Fruit fly (Drosophila melanogaster) whole organism, embryonic: ENCODE results near the gene CG43448.

Experiments
- Bgb ChIP-seq: fragments of 200-800 bp; sonication (Bioruptor generic); IDR thresholded peaks from 2 replicates; pipeline ENCODE4 v1.3.6; 2022; ENCODE audit warnings: missing biosample characterization, missing genetic modification characterization; ENCODE audit not compliant: partially characterized antibody
- Bteb2 ChIP-seq: fragments of 200-800 bp; sonication (Bioruptor generic); optimal IDR thresholded peaks from 2 replicates; lab custom pipeline; 2016; ENCODE audit warnings: missing biosample characterization, missing genetic modification characterization
- CG10267 ChIP-seq: fragments of 200-800 bp; sonication (Bioruptor generic); optimal IDR thresholded peaks from 2 replicates; lab custom pipeline; 2018; ENCODE audit warnings: missing biosample characterization, mild to moderate bottlenecking, missing genetic modification characterization, moderate library complexity
- CG11398 ChIP-seq: fragments of 200-800 bp; sonication (Bioruptor generic); optimal IDR thresholded peaks from 2 replicates; lab custom pipeline; 2016; ENCODE audit warnings: missing biosample characterization, missing genetic modification characterization
- CG12071 ChIP-seq: fragments of 200-800 bp; sonication (Bioruptor generic); optimal IDR thresholded peaks from 3 replicates; lab custom pipeline; 2018; ENCODE audit warnings: missing biosample characterization, mild to moderate bottlenecking, missing genetic modification characterization
- CG13296 ChIP-seq: fragments of 200-800 bp; sonication (Bioruptor generic); optimal IDR thresholded peaks from 3 replicates; lab custom pipeline; 2018; ENCODE audit warnings: missing biosample characterization, mild to moderate bottlenecking, missing genetic modification characterization
- CG1647 ChIP-seq: fragments of 200-800 bp; sonication (Bioruptor generic); optimal IDR thresholded peaks from 3 replicates; lab custom pipeline; 2016; ENCODE audit warnings: missing biosample characterization, missing genetic modification characterization
- CG2202 ChIP-seq: fragments of 200-800 bp; sonication (Bioruptor generic); optimal IDR thresholded peaks from 2 replicates; lab custom pipeline; 2018; ENCODE audit warnings: missing biosample characterization, mild to moderate bottlenecking, missing genetic modification characterization
- CG3163 ChIP-seq: fragments of 200-800 bp; sonication (Bioruptor generic); optimal IDR thresholded peaks from 3 replicates; lab custom pipeline; 2016; ENCODE audit warnings: missing biosample characterization, missing genetic modification characterization
- CG4707 ChIP-seq: fragments of 200-800 bp; sonication (Bioruptor generic); optimal IDR thresholded peaks from 2 replicates; lab custom pipeline; 2018; ENCODE audit warnings: missing biosample characterization, mild to moderate bottlenecking, missing genetic modification characterization, moderate library complexity
- CG4730 ChIP-seq: fragments of 200-800 bp; sonication (Bioruptor generic); IDR thresholded peaks from 2 replicates; pipeline ENCODE4 v1.3.6; 2022; ENCODE audit warnings: missing biosample characterization, missing genetic modification characterization
- CG5953 ChIP-seq: fragments of 200-800 bp; sonication (Bioruptor generic); IDR thresholded peaks from 2 replicates; pipeline ENCODE4 v1.3.6; 2022; ENCODE audit warnings: missing biosample characterization, missing genetic modification characterization
- CG6272 ChIP-seq: fragments of 200-800 bp; sonication (Bioruptor generic); IDR thresholded peaks from 2 replicates; pipeline ENCODE4 v1.3.6; 2022; ENCODE audit warnings: missing biosample characterization, missing genetic modification characterization
- CG6765 ChIP-seq: fragments of 200-800 bp; sonication (Bioruptor generic); optimal IDR thresholded peaks from 3 replicates; lab custom pipeline; 2017; ENCODE audit warnings: missing biosample characterization, mild to moderate bottlenecking, missing genetic modification characterization
- CG8359 ChIP-seq: fragments of 200-800 bp; sonication (Bioruptor generic); optimal IDR thresholded peaks from 2 replicates; lab custom pipeline; 2017; ENCODE audit warnings: missing biosample characterization, mild to moderate bottlenecking, missing genetic modification characterization, borderline replicate concordance
- CG9609 ChIP-seq: fragments of 200-800 bp; sonication (Bioruptor generic); optimal IDR thresholded peaks from 3 replicates; lab custom pipeline; 2016; ENCODE audit warnings: missing biosample characterization, missing genetic modification characterization
- Dad ChIP-seq: fragments of 200-800 bp; sonication (Bioruptor generic); optimal IDR thresholded peaks from 3 replicates; lab custom pipeline; 2016; ENCODE audit warnings: missing biosample characterization, missing genetic modification characterization
- HLH54F ChIP-seq: fragments of 200-800 bp; sonication (Bioruptor generic); optimal IDR thresholded peaks from 3 replicates; lab custom pipeline; 2016; ENCODE audit warnings: missing biosample characterization, missing genetic modification characterization
- Hmr ChIP-seq: fragments of 200-800 bp; sonication (Bioruptor generic); optimal IDR thresholded peaks from 3 replicates; lab custom pipeline; 2017; ENCODE audit warnings: mild to moderate bottlenecking, missing biosample characterization, missing genetic modification reagents, missing genetic modification characterization
- Hr51 ChIP-seq, 2 experiments: fragments of 200-800 bp; sonication (Bioruptor generic); optimal IDR thresholded peaks; 2 replicates in 1 of 2; 3 replicates in 1 of 2; lab custom pipeline; 2016 to 2018; ENCODE audit warnings: missing biosample characterization in 2 of 2, missing genetic modification characterization in 2 of 2, mild to moderate bottlenecking in 1 of 2, moderate library complexity in 1 of 2
- Mad ChIP-seq: fragments of 200-800 bp; sonication (Bioruptor generic); optimal IDR thresholded peaks from 2 replicates; lab custom pipeline; 2016; ENCODE audit warnings: missing biosample characterization, missing genetic modification characterization
- Med ChIP-seq: fragments of 200-800 bp; sonication (Bioruptor generic); peaks from one replicate; lab custom pipeline; 2016; ENCODE audit warnings: missing biosample characterization, missing genetic modification characterization, mild to moderate bottlenecking, inconsistent platforms, moderate library complexity
- NC2β ChIP-seq: fragments of 200-800 bp; sonication (Bioruptor generic); optimal IDR thresholded peaks from 2 replicates; lab custom pipeline; 2016; ENCODE audit warnings: missing biosample characterization, missing genetic modification characterization
- Oaz ChIP-seq: fragments of 200-800 bp; sonication (Bioruptor generic); IDR thresholded peaks from 2 replicates; pipeline ENCODE4 v1.3.6; 2022; ENCODE audit warnings: missing biosample characterization, missing genetic modification characterization
- Optix ChIP-seq: fragments of 200-800 bp; sonication (Bioruptor generic); IDR thresholded peaks from 3 replicates; pipeline ENCODE4 v1.3.6; 2022; ENCODE audit warnings: missing biosample characterization, missing genetic modification characterization
- Poxn ChIP-seq: fragments of 200-800 bp; sonication (Bioruptor generic); IDR thresholded peaks from 2 replicates; pipeline ENCODE4 v1.3.6; 2022; ENCODE audit warnings: missing biosample characterization, missing genetic modification characterization
- Scr ChIP-seq: fragments of 200-800 bp; sonication (Bioruptor generic); IDR thresholded peaks from 2 replicates; pipeline ENCODE4 v1.3.6; 2022; ENCODE audit warnings: missing biosample characterization, missing genetic modification characterization; ENCODE audit not compliant: partially characterized antibody
- Spps ChIP-seq: fragments of 200-800 bp; sonication (Bioruptor generic); optimal IDR thresholded peaks from 2 replicates; lab custom pipeline; 2018; ENCODE audit warnings: missing biosample characterization, mild to moderate bottlenecking, missing genetic modification characterization
- Usf ChIP-seq: fragments of 200-800 bp; sonication (Bioruptor generic); optimal IDR thresholded peaks from 2 replicates; lab custom pipeline; 2017; ENCODE audit warnings: missing genotype, missing biosample characterization, missing genetic modification characterization
- ap ChIP-seq: fragments of 200-800 bp; sonication (Bioruptor generic); IDR thresholded peaks from 2 replicates; pipeline ENCODE4 v1.3.6; 2022; ENCODE audit warnings: missing biosample characterization, missing genetic modification characterization
- chn ChIP-seq: fragments of 200-800 bp; sonication (Bioruptor generic); optimal IDR thresholded peaks from 2 replicates; lab custom pipeline; 2016; ENCODE audit warnings: missing biosample characterization, missing genetic modification characterization
- exex ChIP-seq: fragments of 200-800 bp; sonication (Bioruptor generic); optimal IDR thresholded peaks from 4 replicates; lab custom pipeline; 2018; ENCODE audit warnings: missing biosample characterization, mild to moderate bottlenecking, missing genetic modification characterization, moderate library complexity
- fd96Cb ChIP-seq: fragments of 200-800 bp; sonication (Bioruptor generic); optimal IDR thresholded peaks from 2 replicates; lab custom pipeline; 2018; ENCODE audit warnings: missing biosample characterization, mild to moderate bottlenecking, missing genetic modification characterization, moderate library complexity
- fu2 ChIP-seq: fragments of 200-800 bp; sonication (Bioruptor generic); optimal IDR thresholded peaks from 2 replicates; lab custom pipeline; 2016; ENCODE audit warnings: missing biosample characterization, missing genetic modification characterization
- gsb ChIP-seq: fragments of 200-800 bp; sonication (Bioruptor generic); IDR thresholded peaks from 2 replicates; pipeline ENCODE4 v1.3.6; 2022; ENCODE audit warnings: missing biosample characterization, missing genetic modification characterization
- lilli ChIP-seq: fragments of 200-800 bp; sonication (Bioruptor generic); optimal IDR thresholded peaks from 3 replicates; lab custom pipeline; 2016; ENCODE audit warnings: missing biosample characterization, missing genetic modification characterization
- maf-S ChIP-seq: fragments of 200-800 bp; sonication (Bioruptor generic); optimal IDR thresholded peaks from 2 replicates; lab custom pipeline; 2016; ENCODE audit warnings: missing biosample characterization, missing genetic modification characterization
- oc ChIP-seq: fragments of 200-800 bp; sonication (Bioruptor generic); optimal IDR thresholded peaks from 2 replicates; lab custom pipeline; 2018; ENCODE audit warnings: missing biosample characterization, mild to moderate bottlenecking, missing genetic modification characterization, moderate library complexity
- pros ChIP-seq: fragments of 200-800 bp; sonication (Bioruptor generic); optimal IDR thresholded peaks from 3 replicates; lab custom pipeline; 2019; ENCODE audit warnings: missing biosample characterization, mild to moderate bottlenecking, missing genetic modification characterization, moderate library complexity
- sisA ChIP-seq: fragments of 200-800 bp; sonication (Bioruptor generic); IDR thresholded peaks from 2 replicates; pipeline ENCODE4 v1.3.6; 2022; ENCODE audit warnings: missing biosample characterization, missing genetic modification characterization
- slbo ChIP-seq: fragments of 200-800 bp; sonication (Bioruptor generic); IDR thresholded peaks from 2 replicates; pipeline ENCODE4 v1.3.6; 2022; ENCODE audit warnings: missing biosample characterization, missing genetic modification characterization
- slou ChIP-seq: fragments of 200-800 bp; sonication (Bioruptor generic); optimal IDR thresholded peaks from 3 replicates; lab custom pipeline; 2016; ENCODE audit warnings: missing biosample characterization, missing genetic modification characterization
- sna ChIP-seq: fragments of 200-800 bp; sonication (Bioruptor generic); IDR thresholded peaks from 2 replicates; pipeline ENCODE4 v1.3.6; 2022; ENCODE audit warnings: missing biosample characterization, missing genetic modification characterization; ENCODE audit not compliant: partially characterized antibody
- so ChIP-seq: fragments of 200-800 bp; sonication (Bioruptor generic); IDR thresholded peaks from 3 replicates; pipeline ENCODE4 v1.3.6; 2022; ENCODE audit warnings: missing biosample characterization, missing genetic modification characterization
- sqz ChIP-seq: fragments of 200-800 bp; sonication (Bioruptor generic); optimal IDR thresholded peaks from 3 replicates; lab custom pipeline; 2018; ENCODE audit warnings: missing biosample characterization, mild to moderate bottlenecking, missing genetic modification characterization
- sug ChIP-seq: fragments of 200-800 bp; optimal IDR thresholded peaks from 2 replicates; lab custom pipeline; 2019; ENCODE audit warnings: missing biosample characterization, mild to moderate bottlenecking, missing genetic modification characterization, moderate library complexity
- tap ChIP-seq: fragments of 200-800 bp; optimal IDR thresholded peaks from 3 replicates; lab custom pipeline; 2019; ENCODE audit warnings: missing biosample characterization, mild to moderate bottlenecking, missing genetic modification characterization, moderate library complexity
- tup ChIP-seq: fragments of 200-800 bp; sonication (Bioruptor generic); optimal IDR thresholded peaks from 2 replicates; lab custom pipeline; 2016; ENCODE audit warnings: missing biosample characterization, mild to moderate bottlenecking, missing genetic modification characterization, moderate library complexity
- tx ChIP-seq: fragments of 200-800 bp; sonication (Bioruptor generic); optimal IDR thresholded peaks from 2 replicates; lab custom pipeline; 2016; ENCODE audit warnings: missing biosample characterization, missing genetic modification characterization
- wek ChIP-seq: fragments of 200-800 bp; sonication (Bioruptor generic); optimal IDR thresholded peaks from 3 replicates; lab custom pipeline; 2018; ENCODE audit warnings: missing biosample characterization, mild to moderate bottlenecking, missing genetic modification characterization, moderate library complexity
- zen ChIP-seq: fragments of 200-800 bp; sonication (Bioruptor generic); optimal IDR thresholded peaks from 3 replicates; lab custom pipeline; 2018; ENCODE audit warnings: missing biosample characterization, mild to moderate bottlenecking, missing genetic modification characterization, moderate library complexity

Gene CG43448

dm6 chr3R:30189836-30190235 is 47.7 kb downstream of the CG43448 start (continued):
- TF ChIP-seq tup (GFP tag; lab: Kevin White, UChicago) (no peak), gsb (0 out of 2 replicates have a peak, but pooled peaks have one; percentile 48), NC2β (GFP tag; lab: Kevin White, UChicago) (no peak), Poxn (GFP tag; lab: Robert Waterston, UW) (no peak), tx (peak; percentile 4), Dad (peak; percentile 68), Oaz (GFP tag; lab: Robert Waterston, UW) (peak; percentile 43; the same call in 1 of the 2 replicates), Bgb (GFP tag; lab: Robert Waterston, UW) (no peak), Spps (tag; lab: Kevin White, UChicago) (no peak), Hr51 (GFP tag; optimal IDR thresholded peaks at IDR 0.05; lab: Kevin White, UChicago) (peak; percentile 20 to 80), fu2 (GFP tag; lab: Kevin White, UChicago) (no peak), chn (GFP tag; lab: Kevin White, UChicago) (peak; percentile 47), sug (tag; lab: Kevin White, UChicago) (peak; percentile 31), Bteb2 (GFP tag; lab: Kevin White, UChicago) (peak; percentile 4), Mad (GFP tag; lab: Kevin White, UChicago) (no peak), CG11398 (GFP tag; lab: Kevin White, UChicago) (no peak), HLH54F (GFP tag; lab: Kevin White, UChicago) (peak; percentile 50), CG4730 (peak; percentile 67), lilli (GFP tag; lab: Kevin White, UChicago) (peak; percentile 50), sqz (GFP tag; lab: Kevin White, UChicago) (peak; percentile 49), CG6765 (GFP tag; lab: Kevin White, UChicago) (no peak), CG4707 (GFP tag; lab: Kevin White, UChicago) (peak; percentile 30), CG3163 (GFP tag; lab: Kevin White, UChicago) (no peak), fd96Cb (tag; lab: Kevin White, UChicago) (peak; percentile 73), maf-S (GFP tag; lab: Kevin White, UChicago) (peak; percentile 39), slou (GFP tag; lab: Kevin White, UChicago) (peak; percentile 6), pros (GFP tag; lab: Kevin White, UChicago) (no peak), sna (GFP tag; lab: Robert Waterston, UW) (no peak), so (GFP tag; lab: Robert Waterston, UW) (peak; percentile 76; the same call in 2 of the 3 replicates), wek (GFP tag; lab: Kevin White, UChicago) (peak; percentile 28), CG10267 (tag; lab: Kevin White, UChicago) (peak; percentile 52), ap (peak; percentile 76), Med (GFP tag; lab: Kevin White, UChicago) (peak; percentile 95), CG5953 (GFP tag; lab: Robert Waterston, UW) (peak; percentile 67; the same call in 1 of the 2 replicates), CG8359 (GFP tag; lab: Kevin White, UChicago) (peak; percentile 58), Usf (GFP tag; lab: Kevin White, UChicago) (peak; percentile 16), CG2202 (tag; lab: Kevin White, UChicago) (no peak), CG9609 (GFP tag; lab: Kevin White, UChicago) (peak; percentile 60), CG6272 (GFP tag; lab: Robert Waterston, UW) (peak; percentile 77), CG13296 (peak; percentile 68), CG12071 (GFP tag; lab: Kevin White, UChicago) (peak; percentile 66), tap (tag; lab: Kevin White, UChicago) (peak; percentile 78), Scr (GFP tag; lab: Robert Waterston, UW) (no peak), exex (peak; percentile 15), Hmr (GFP tag; lab: Kevin White, UChicago) (peak; percentile 52), CG1647 (GFP tag; lab: Kevin White, UChicago) (peak; percentile 13), slbo (GFP tag; lab: Robert Waterston, UW) (peak; percentile 83), oc (tag; lab: Kevin White, UChicago) (peak; percentile 71), Optix (GFP tag; lab: Robert Waterston, UW) (peak; percentile 66), zen (peak; percentile 43), sisA (GFP tag; lab: Robert Waterston, UW) (peak; percentile 82)
